Fruit fly (Drosophila melanogaster): ENCODE data around the gene mRpS6.

The mRpS6 gene

DNA sequence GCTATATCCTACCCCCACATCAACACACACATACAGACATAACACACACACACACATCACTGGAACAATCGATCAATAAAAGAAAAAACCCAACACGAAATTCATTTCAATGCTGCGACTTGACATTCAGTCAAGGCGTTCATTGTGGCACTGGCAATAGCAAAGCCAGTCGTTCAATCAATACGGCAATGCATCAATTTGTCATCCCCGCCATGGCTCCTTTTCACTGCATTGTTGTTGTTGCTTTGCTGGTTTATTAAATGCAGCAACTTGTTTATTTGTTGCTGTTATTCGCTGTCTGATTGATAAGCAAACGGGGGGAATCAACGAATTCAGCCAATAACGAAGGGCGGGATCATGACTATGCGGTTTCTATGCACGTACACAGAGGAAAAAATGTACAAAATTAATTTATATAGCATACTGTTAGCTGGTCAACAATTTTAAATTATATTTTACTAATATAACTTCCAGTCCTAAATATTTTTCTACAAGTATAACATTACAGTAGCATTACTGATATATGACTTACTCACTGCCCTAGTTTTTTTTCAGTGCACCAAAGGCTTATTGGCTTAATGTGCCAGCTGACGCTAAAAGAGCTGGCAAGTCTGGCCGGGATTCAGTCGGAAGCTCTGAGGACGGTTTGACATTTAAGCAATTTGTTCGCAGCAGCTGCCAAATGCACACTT, 11.5 kb downstream of the mRpS6 start (continued):
- TF ChIP-seq Nf-YB (GFP tag; optimal IDR thresholded peaks at IDR 0.05), result no peak
- peak; percentile 28; the same call in 1 of the 3 replicates for TF ChIP-seq tgo (GFP tag; IDR thresholded peaks at IDR 0.05)
- no peak for TF ChIP-seq CG4282 (GFP tag; optimal IDR thresholded peaks at IDR 0.05)
- TF ChIP-seq psq (GFP tag; optimal IDR thresholded peaks at IDR 0.05), result no peak
- TF ChIP-seq Hr3 (GFP tag; optimal IDR thresholded peaks at IDR 0.05), result peak; percentile 10
- TF ChIP-seq CG34376 (GFP tag; optimal IDR thresholded peaks at IDR 0.05), result no peak
- TF ChIP-seq run (tag; optimal IDR thresholded peaks at IDR 0.05), result no peak
- TF ChIP-seq Hsf (GFP tag; optimal IDR thresholded peaks at IDR 0.05), result no peak
- TF ChIP-seq B-H2 (GFP tag; optimal IDR thresholded peaks at IDR 0.05), result no peak
- TF ChIP-seq mirr (GFP tag; optimal IDR thresholded peaks at IDR 0.05), result no peak
- no peak for TF ChIP-seq HHEX (GFP tag; optimal IDR thresholded peaks at IDR 0.05)
- no peak for TF ChIP-seq HLH4C (GFP tag; IDR thresholded peaks at IDR 0.05; ENCODE audit: partially characterized antibody)
- TF ChIP-seq Taf1 (GFP tag; IDR thresholded peaks at IDR 0.05), result no peak
- TF ChIP-seq ci (GFP tag; IDR thresholded peaks at IDR 0.05), result 0 out of 3 replicates have a peak, but pooled peaks have one; percentile 28
- TF ChIP-seq corto (GFP tag; optimal IDR thresholded peaks at IDR 0.05), result no peak
- TF ChIP-seq pfk (GFP tag; optimal IDR thresholded peaks at IDR 0.05), result no peak
- no peak for TF ChIP-seq Bgb (GFP tag; IDR thresholded peaks at IDR 0.05; ENCODE audit: partially characterized antibody)
- TF ChIP-seq cwo (GFP tag; optimal IDR thresholded peaks at IDR 0.05), result no peak
- TF ChIP-seq ap (GFP tag; IDR thresholded peaks at IDR 0.05), result no peak
- TF ChIP-seq CG10274 (GFP tag; optimal IDR thresholded peaks at IDR 0.05), result no peak
- TF ChIP-seq Adf1 (GFP tag; IDR thresholded peaks at IDR 0.05), result no peak
- TF ChIP-seq CG4360 (GFP tag; IDR thresholded peaks at IDR 0.05), result no peak
- TF ChIP-seq ken (GFP tag; IDR thresholded peaks at IDR 0.05), result no peak
- TF ChIP-seq wdn (GFP tag; IDR thresholded peaks at IDR 0.05), result no peak
- no peak for TF ChIP-seq CG14710 (tag; optimal IDR thresholded peaks at IDR 0.05)
- TF ChIP-seq CG7372 (GFP tag; IDR thresholded peaks at IDR 0.05), result no peak
- no peak for TF ChIP-seq CG10654 (GFP tag; optimal IDR thresholded peaks at IDR 0.05)
- no peak for TF ChIP-seq hkb (optimal IDR thresholded peaks at IDR 0.05)
- TF ChIP-seq hkb (GFP tag; IDR thresholded peaks at IDR 0.05), result peak; percentile 50
- no peak for TF ChIP-seq CG17912 (GFP tag; optimal IDR thresholded peaks at IDR 0.05)
- TF ChIP-seq sc (optimal IDR thresholded peaks at IDR 0.05), result no peak
- TF ChIP-seq sc (GFP tag; optimal IDR thresholded peaks at IDR 0.05), result no peak
- TF ChIP-seq lola (GFP tag; optimal IDR thresholded peaks at IDR 0.05), result no peak
- TF ChIP-seq gt (GFP tag; IDR thresholded peaks at IDR 0.05), result no peak
- no peak for TF ChIP-seq CG11504 (tag; optimal IDR thresholded peaks at IDR 0.05)
- TF ChIP-seq so (GFP tag; IDR thresholded peaks at IDR 0.05), result no peak
- 0 out of 2 replicates have a peak, but pooled peaks have one; percentile 8 for TF ChIP-seq CG4404 (GFP tag; IDR thresholded peaks at IDR 0.05)
- no peak for TF ChIP-seq luna (GFP tag; optimal IDR thresholded peaks at IDR 0.05)
- TF ChIP-seq Sry-δ (GFP tag; optimal IDR thresholded peaks at IDR 0.05), result no peak
- no peak for TF ChIP-seq ranshi (GFP tag; IDR thresholded peaks at IDR 0.05)
- TF ChIP-seq CG13424 (tag; optimal IDR thresholded peaks at IDR 0.05), result peak; percentile 38
- no peak for TF ChIP-seq Atf3 (GFP tag; optimal IDR thresholded peaks at IDR 0.05)
- no peak for TF ChIP-seq lbe (GFP tag; optimal IDR thresholded peaks at IDR 0.05)
- TF ChIP-seq CG7271 (tag; optimal IDR thresholded peaks at IDR 0.05), result no peak
- no peak for TF ChIP-seq ato (GFP tag; IDR thresholded peaks at IDR 0.05; ENCODE audit: partially characterized antibody)
- TF ChIP-seq Doc2 (GFP tag; IDR thresholded peaks at IDR 0.05), result no peak
- no peak for TF ChIP-seq Gug (GFP tag; IDR thresholded peaks at IDR 0.05)
- TF ChIP-seq CG8089 (GFP tag; optimal IDR thresholded peaks at IDR 0.05), result no peak
- TF ChIP-seq CG15269 (tag; optimal IDR thresholded peaks at IDR 0.05), result peak; percentile 31
- peak; percentile 18 for TF ChIP-seq ATbp (GFP tag; optimal IDR thresholded peaks at IDR 0.05)
- no peak for TF ChIP-seq CG15514 (GFP tag; optimal IDR thresholded peaks at IDR 0.05)
